Fruit fly (Drosophila melanogaster): Measurements from ENCODE around the gene Ulp1.

DNA sequence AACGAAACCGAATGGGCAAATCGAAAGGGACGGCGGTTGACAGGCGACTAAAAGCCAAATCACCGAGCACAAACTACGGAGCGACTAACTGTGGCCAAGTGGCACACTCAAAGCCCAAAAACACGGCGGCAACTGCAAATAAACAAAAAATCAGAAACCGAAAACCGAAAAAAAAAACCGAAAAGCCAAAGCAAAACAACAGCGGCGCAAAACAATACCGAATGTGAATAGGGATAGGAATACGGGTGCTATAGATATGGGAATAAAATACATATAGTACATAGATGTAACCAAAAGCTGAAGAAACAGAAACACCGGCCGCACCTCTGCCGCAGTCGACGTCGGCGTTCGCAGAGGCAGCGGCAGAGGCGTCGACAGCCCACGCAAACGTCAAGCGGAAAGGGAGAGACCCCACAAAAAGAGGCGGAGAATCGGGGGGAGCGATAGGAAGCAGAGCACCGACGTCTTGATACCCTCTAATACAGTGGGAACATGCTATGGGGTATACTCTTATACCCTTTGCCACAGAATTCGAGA is 40.9 kb downstream of the Ulp1 start, which contains the start of gene RhoGAP18B:
- TF ChIP-seq CG8478 (optimal IDR thresholded peaks at IDR 0.05): no peak
- TF ChIP-seq pan (optimal IDR thresholded peaks at IDR 0.05): no peak
